Fruit fly (Drosophila melanogaster): ENCODE measurements around the gene Acat2.

dm6 chr3L:1302950-1303352, 207 bp downstream of the Acat2 start:
- no peak for TF ChIP-seq ovo (GFP tag; optimal IDR thresholded peaks at IDR 0.05)
- TF ChIP-seq Clk (GFP tag; optimal IDR thresholded peaks at IDR 0.05) = no peak
- TF ChIP-seq kay (GFP tag; ENCODE audit: borderline replicate concordance) = no peak
- no peak for TF ChIP-seq toe (GFP tag; optimal IDR thresholded peaks at IDR 0.05)
- no peak for TF ChIP-seq tj (GFP tag; optimal IDR thresholded peaks at IDR 0.05)
- TF ChIP-seq CG1620 (GFP tag; optimal IDR thresholded peaks at IDR 0.05) = no peak
- no peak for TF ChIP-seq CG33017 (tag; optimal IDR thresholded peaks at IDR 0.05)
- TF ChIP-seq Mnt (GFP tag; optimal IDR thresholded peaks at IDR 0.05) = no peak
- no peak for TF ChIP-seq cnc (optimal IDR thresholded peaks at IDR 0.05)
- no peak for TF ChIP-seq CG5204 (GFP tag; optimal IDR thresholded peaks at IDR 0.05)
- no peak for TF ChIP-seq bab1 (GFP tag; optimal IDR thresholded peaks at IDR 0.05)
- no peak for TF ChIP-seq CG7101 (tag; optimal IDR thresholded peaks at IDR 0.05)
- TF ChIP-seq CG14711 (tag; optimal IDR thresholded peaks at IDR 0.05) = no peak
- TF ChIP-seq Crg-1 (GFP tag; optimal IDR thresholded peaks at IDR 0.05) = no peak
